Fruit fly (Drosophila melanogaster) whole organism, embryonic: ENCODE results near the gene CG4611.

Experiments used
- CG12104 ChIP-seq: fragments of 200-800 bp; sonication (Bioruptor generic); optimal IDR thresholded peaks from 3 replicates; lab custom pipeline; 2016; ENCODE audit warnings: missing biosample characterization, missing genetic modification characterization
- CG12219 ChIP-seq: fragments of 200-800 bp; sonication (Bioruptor generic); optimal IDR thresholded peaks from 3 replicates; lab custom pipeline; 2018; ENCODE audit warnings: missing biosample characterization, mild to moderate bottlenecking, missing genetic modification characterization
- CG1233 ChIP-seq: fragments of 200-800 bp; sonication (Bioruptor generic); optimal IDR thresholded peaks from 4 replicates; lab custom pipeline; 2018; ENCODE audit warnings: missing biosample characterization, mild to moderate bottlenecking, missing genetic modification characterization
- CG13287 ChIP-seq: fragments of 200-800 bp; sonication (Bioruptor generic); IDR thresholded peaks from 2 replicates; pipeline ENCODE4 v1.3.6; 2022; ENCODE audit warnings: missing biosample characterization, missing genetic modification characterization; ENCODE audit not compliant: partially characterized antibody
- CG13296 ChIP-seq: fragments of 200-800 bp; sonication (Bioruptor generic); optimal IDR thresholded peaks from 3 replicates; lab custom pipeline; 2018; ENCODE audit warnings: missing biosample characterization, mild to moderate bottlenecking, missing genetic modification characterization
- CG14441 ChIP-seq: fragments of 200-800 bp; sonication (Bioruptor generic); IDR thresholded peaks from 2 replicates; pipeline ENCODE4 v1.3.6; 2022; ENCODE audit warnings: missing biosample characterization, missing genetic modification characterization
- CG15269 ChIP-seq: fragments of 200-800 bp; sonication (Bioruptor generic); optimal IDR thresholded peaks from 2 replicates; lab custom pipeline; 2018; ENCODE audit warnings: missing biosample characterization, mild to moderate bottlenecking, missing genetic modification characterization, moderate library complexity
- CG1647 ChIP-seq: fragments of 200-800 bp; sonication (Bioruptor generic); optimal IDR thresholded peaks from 3 replicates; lab custom pipeline; 2016; ENCODE audit warnings: missing biosample characterization, missing genetic modification characterization
- CG16863 ChIP-seq: fragments of 200-800 bp; sonication (Bioruptor generic); optimal IDR thresholded peaks from 3 replicates; lab custom pipeline; 2016; ENCODE audit warnings: missing biosample characterization, missing genetic modification characterization
- CG17568 ChIP-seq: fragments of 200-800 bp; sonication (Bioruptor generic); optimal IDR thresholded peaks from 2 replicates; lab custom pipeline; 2018; ENCODE audit warnings: missing biosample characterization, mild to moderate bottlenecking, missing genetic modification characterization, moderate library complexity
- CG3163 ChIP-seq: fragments of 200-800 bp; sonication (Bioruptor generic); optimal IDR thresholded peaks from 3 replicates; lab custom pipeline; 2016; ENCODE audit warnings: missing biosample characterization, missing genetic modification characterization
- CG43689 ChIP-seq: fragments of 200-800 bp; sonication (Bioruptor generic); IDR thresholded peaks from 2 replicates; pipeline ENCODE4 v1.3.6; 2022; ENCODE audit warnings: missing biosample characterization, missing genetic modification characterization
- CG4854 ChIP-seq: fragments of 200-800 bp; sonication (Bioruptor generic); optimal IDR thresholded peaks from 2 replicates; lab custom pipeline; 2016; ENCODE audit warnings: missing biosample characterization, missing genetic modification characterization, inconsistent platforms
- CG6791 ChIP-seq: fragments of 200-800 bp; sonication (Bioruptor generic); IDR thresholded peaks from 3 replicates; pipeline ENCODE4 v1.3.6; 2022; ENCODE audit warnings: missing biosample characterization, missing genetic modification characterization; ENCODE audit not compliant: partially characterized antibody
- CG7271 ChIP-seq: fragments of 200-800 bp; sonication (Bioruptor generic); optimal IDR thresholded peaks from 2 replicates; lab custom pipeline; 2018; ENCODE audit warnings: missing biosample characterization, mild to moderate bottlenecking, missing genetic modification characterization, moderate library complexity
- CG7839 ChIP-seq: fragments of 200-800 bp; sonication (Bioruptor generic); optimal IDR thresholded peaks from 3 replicates; lab custom pipeline; 2018; ENCODE audit warnings: missing biosample characterization, mild to moderate bottlenecking, missing genetic modification characterization, moderate library complexity
- CG8089 ChIP-seq: fragments of 200-800 bp; sonication (Bioruptor generic); optimal IDR thresholded peaks from 3 replicates; lab custom pipeline; 2016; ENCODE audit warnings: missing biosample characterization, missing genetic modification characterization
- CG8290 ChIP-seq, 3 experiments: fragments of 200-800 bp; sonication (Bioruptor generic); optimal IDR thresholded peaks; 2 replicates each; lab custom pipeline; 2016 to 2019; ENCODE audit warnings: missing biosample characterization in 3 of 3, missing genetic modification characterization in 3 of 3, mild to moderate bottlenecking in 2 of 3, moderate library complexity in 1 of 3
- CG8359 ChIP-seq: fragments of 200-800 bp; sonication (Bioruptor generic); optimal IDR thresholded peaks from 2 replicates; lab custom pipeline; 2017; ENCODE audit warnings: missing biosample characterization, mild to moderate bottlenecking, missing genetic modification characterization, borderline replicate concordance
- CG9437 ChIP-seq: fragments of 200-800 bp; sonication (Bioruptor generic); optimal IDR thresholded peaks from 2 replicates; lab custom pipeline; 2018; ENCODE audit warnings: missing biosample characterization, mild to moderate bottlenecking, missing genetic modification characterization
- CoRest ChIP-seq: fragments of 200-800 bp; sonication (Bioruptor generic); optimal IDR thresholded peaks from 3 replicates; lab custom pipeline; 2018; ENCODE audit warnings: missing biosample characterization, mild to moderate bottlenecking, missing genetic modification characterization, moderate library complexity
- Dbx ChIP-seq: fragments of 200-800 bp; sonication (Bioruptor generic); IDR thresholded peaks from 3 replicates; pipeline ENCODE4 v1.3.6; 2022; ENCODE audit warnings: missing biosample characterization, missing genetic modification characterization
- Dip2 ChIP-seq: fragments of 200-800 bp; sonication (Bioruptor generic); IDR thresholded peaks from 2 replicates; pipeline ENCODE4 v1.3.6; 2022; ENCODE audit warnings: missing biosample characterization, missing genetic modification characterization
- Dip3 ChIP-seq: fragments of 200-800 bp; sonication (Bioruptor generic); optimal IDR thresholded peaks from 3 replicates; lab custom pipeline; 2016; ENCODE audit warnings: missing biosample characterization, missing genetic modification characterization
- Drgx ChIP-seq: fragments of 200-800 bp; sonication (Bioruptor generic); IDR thresholded peaks from 2 replicates; pipeline ENCODE4 v1.3.6; 2022; ENCODE audit warnings: missing biosample characterization, missing genetic modification characterization
- H2.0 ChIP-seq: fragments of 200-800 bp; sonication (Bioruptor generic); IDR thresholded peaks from 2 replicates; pipeline ENCODE4 v1.3.6; 2022; ENCODE audit warnings: missing biosample characterization, missing genetic modification characterization
- HLH54F ChIP-seq: fragments of 200-800 bp; sonication (Bioruptor generic); optimal IDR thresholded peaks from 3 replicates; lab custom pipeline; 2016; ENCODE audit warnings: missing biosample characterization, missing genetic modification characterization
- Hr3 ChIP-seq: fragments of 200-800 bp; sonication (Bioruptor generic); optimal IDR thresholded peaks from 3 replicates; lab custom pipeline; 2016; ENCODE audit warnings: missing biosample characterization, missing genetic modification characterization
- Hr51 ChIP-seq, 2 experiments: fragments of 200-800 bp; sonication (Bioruptor generic); optimal IDR thresholded peaks; 2 replicates in 1 of 2; 3 replicates in 1 of 2; lab custom pipeline; 2016 to 2018; ENCODE audit warnings: missing biosample characterization in 2 of 2, missing genetic modification characterization in 2 of 2, mild to moderate bottlenecking in 1 of 2, moderate library complexity in 1 of 2
- Hsf ChIP-seq: fragments of 200-800 bp; sonication (Bioruptor generic); optimal IDR thresholded peaks from 3 replicates; lab custom pipeline; 2016; ENCODE audit warnings: missing biosample characterization, missing genetic modification characterization
- Oaz ChIP-seq: fragments of 200-800 bp; sonication (Bioruptor generic); IDR thresholded peaks from 2 replicates; pipeline ENCODE4 v1.3.6; 2022; ENCODE audit warnings: missing biosample characterization, missing genetic modification characterization
- Optix ChIP-seq: fragments of 200-800 bp; sonication (Bioruptor generic); IDR thresholded peaks from 3 replicates; pipeline ENCODE4 v1.3.6; 2022; ENCODE audit warnings: missing biosample characterization, missing genetic modification characterization
- Side ChIP-seq: fragments of 200-800 bp; sonication (Bioruptor generic); optimal IDR thresholded peaks from 2 replicates; lab custom pipeline; 2016; ENCODE audit warnings: missing biosample characterization, missing genetic modification characterization
- TFAM ChIP-seq: fragments of 200-800 bp; sonication (Bioruptor generic); optimal IDR thresholded peaks from 2 replicates; lab custom pipeline; 2017; ENCODE audit warnings: missing biosample characterization, missing genetic modification characterization, inconsistent platforms
- abd-A ChIP-seq: fragments of 200-800 bp; sonication (Bioruptor generic); optimal IDR thresholded peaks from 3 replicates; lab custom pipeline; 2019; ENCODE audit warnings: missing biosample characterization, mild to moderate bottlenecking, missing genetic modification characterization, moderate library complexity
- bcd ChIP-seq: fragments of 200-800 bp; sonication (Bioruptor generic); optimal IDR thresholded peaks from 2 replicates; lab custom pipeline; 2017; ENCODE audit warnings: missing biosample characterization, mild to moderate bottlenecking, missing genetic modification characterization
- dan ChIP-seq: fragments of 200-800 bp; sonication (Bioruptor generic); IDR thresholded peaks from 2 replicates; pipeline ENCODE4 v1.3.6; 2022; ENCODE audit warnings: missing biosample characterization, missing genetic modification characterization
- fru ChIP-seq: fragments of >200 bp; optimal IDR thresholded peaks from 2 replicates; lab custom pipeline; 2017
- ftz-f1 ChIP-seq: fragments of 200-800 bp; sonication (Bioruptor generic); optimal IDR thresholded peaks from 2 replicates; lab custom pipeline; 2016; ENCODE audit warnings: missing biosample characterization, missing genetic modification characterization
- gsb-n ChIP-seq: fragments of 200-800 bp; sonication (Bioruptor generic); optimal IDR thresholded peaks from 3 replicates; lab custom pipeline; 2018; ENCODE audit warnings: missing biosample characterization, mild to moderate bottlenecking, missing genetic modification characterization
- phol ChIP-seq: fragments of 200-800 bp; sonication (Bioruptor generic); optimal IDR thresholded peaks from 3 replicates; lab custom pipeline; 2018; ENCODE audit warnings: missing biosample characterization, mild to moderate bottlenecking, missing genetic modification characterization, moderate library complexity
- ro ChIP-seq: fragments of 200-800 bp; sonication (Bioruptor generic); IDR thresholded peaks from 2 replicates; pipeline ENCODE4 v1.3.6; 2022; ENCODE audit warnings: missing biosample characterization, missing genetic modification characterization
- seq ChIP-seq: fragments of 200-800 bp; sonication (Bioruptor generic); IDR thresholded peaks from 2 replicates; pipeline ENCODE4 v1.3.6; 2022; ENCODE audit warnings: missing biosample characterization, missing genetic modification characterization
- sim ChIP-seq: fragments of 200-800 bp; sonication (Bioruptor generic); IDR thresholded peaks from 2 replicates; pipeline ENCODE4 v1.3.6; 2022; ENCODE audit warnings: missing biosample characterization, missing genetic modification characterization
- sima ChIP-seq: fragments of 200-800 bp; sonication (Bioruptor generic); optimal IDR thresholded peaks from 2 replicates; lab custom pipeline; 2016; ENCODE audit warnings: missing biosample characterization, missing genetic modification characterization
- sob ChIP-seq: fragments of 200-800 bp; sonication (Bioruptor generic); IDR thresholded peaks from 2 replicates; pipeline ENCODE4 v1.3.6; 2022; ENCODE audit warnings: missing biosample characterization, missing genetic modification characterization
- sr ChIP-seq: fragments of 200-800 bp; sonication (Bioruptor generic); IDR thresholded peaks from 3 replicates; pipeline ENCODE4 v1.3.6; 2022; ENCODE audit warnings: missing biosample characterization, missing genetic modification characterization
- tin ChIP-seq: fragments of 200-800 bp; sonication (Bioruptor generic); optimal IDR thresholded peaks from 3 replicates; lab custom pipeline; 2016; ENCODE audit warnings: missing biosample characterization, missing genetic modification characterization
- vvl ChIP-seq: fragments of 200-800 bp; sonication (Bioruptor generic); IDR thresholded peaks from 2 replicates; pipeline ENCODE4 v1.3.6; 2022; ENCODE audit warnings: missing biosample characterization, missing genetic modification characterization

Gene CG4611

DNA sequence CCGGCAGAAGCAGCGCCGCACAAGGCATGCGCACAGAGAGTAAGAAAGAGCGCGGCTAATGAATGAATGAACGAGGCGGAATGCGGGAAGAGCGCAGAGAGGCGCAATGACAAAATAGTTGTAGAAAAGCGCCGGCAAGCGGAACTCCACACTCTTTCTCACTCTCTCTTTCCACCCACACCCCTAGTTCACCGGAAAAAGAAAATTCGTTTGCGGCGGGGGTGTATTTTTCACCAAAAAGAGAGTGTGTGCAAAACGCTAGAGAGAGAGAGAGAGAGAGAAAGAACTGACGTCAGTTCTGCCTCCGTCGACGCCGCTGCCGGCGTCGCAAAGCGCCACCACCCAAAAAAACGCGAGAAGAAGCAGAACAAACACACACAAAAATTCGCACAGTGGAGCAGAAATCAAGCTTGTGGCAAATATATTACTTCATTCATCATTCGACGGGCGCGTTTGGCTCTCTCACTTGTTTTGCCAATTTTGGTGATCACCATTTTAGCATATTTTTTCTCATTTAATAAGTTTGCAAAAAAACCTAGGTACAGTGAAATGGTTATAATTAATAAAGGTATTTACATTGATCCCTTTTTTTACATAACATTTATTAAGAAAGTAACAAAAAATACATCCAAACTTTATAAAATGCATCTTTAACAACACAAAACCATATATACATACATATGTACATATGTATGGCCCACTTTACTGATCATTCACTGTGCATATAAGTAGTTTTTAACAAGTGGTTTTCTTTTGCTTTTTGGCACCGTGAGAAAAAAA, 48.9 kb downstream of the CG4611 start (continued):
- TF ChIP-seq CG1233 (GFP tag; lab: Kevin White, UChicago) (no peak), ro (GFP tag; lab: Robert Waterston, UW) (no peak), vvl (GFP tag; lab: Robert Waterston, UW) (peak; percentile 61; the same call in 1 of the 2 replicates), Oaz (GFP tag; lab: Robert Waterston, UW) (no peak), Drgx (GFP tag; lab: Robert Waterston, UW) (no peak; the same call in 1 of the 2 replicates), CG9437 (GFP tag; lab: Kevin White, UChicago) (peak; percentile 69), H2.0 (GFP tag; lab: Robert Waterston, UW) (no peak), gsb-n (tag; lab: Kevin White, UChicago) (no peak), CG13296 (GFP tag; lab: Kevin White, UChicago) (no peak), CG3163 (peak; percentile 86), CG12219 (peak; percentile 4), bcd (peak; percentile 75), Hr3 (GFP tag; lab: Kevin White, UChicago) (peak; percentile 41), CG13287 (GFP tag; lab: Robert Waterston, UW) (peak; percentile 54), sima (no peak), CG15269 (tag; lab: Kevin White, UChicago) (peak; percentile 62), Hsf (GFP tag; lab: Kevin White, UChicago) (peak; percentile 31), CG8290 (GFP tag; optimal IDR thresholded peaks at IDR 0.05; lab: Kevin White, UChicago) (no peak), CG8290 (tag; optimal IDR thresholded peaks at IDR 0.05; lab: Kevin White, UChicago) (peak in 1 of 2 experiments; percentile 8), CG8359 (peak; percentile 22), seq (GFP tag; lab: Robert Waterston, UW) (peak; percentile 41), CG7839 (tag; lab: Kevin White, UChicago) (peak; percentile 64), CG7271 (tag; lab: Kevin White, UChicago) (no peak), Side (GFP tag; lab: Kevin White, UChicago) (no peak), Optix (0 out of 3 replicates have a peak, but pooled peaks have one; percentile 4), CG8089 (no peak), ftz-f1 (no peak), CG16863 (GFP tag; lab: Kevin White, UChicago) (no peak), dan (GFP tag; lab: Robert Waterston, UW) (no peak), CG17568 (GFP tag; lab: Kevin White, UChicago) (no peak), CG12104 (GFP tag; lab: Kevin White, UChicago) (peak; percentile 29), TFAM (no peak), Dip3 (GFP tag; lab: Kevin White, UChicago) (peak; percentile 60), CG43689 (GFP tag; lab: Robert Waterston, UW) (no peak), sr (GFP tag; lab: Robert Waterston, UW) (peak; percentile 24; the same call in 1 of the 3 replicates), Dbx (GFP tag; lab: Robert Waterston, UW) (0 out of 3 replicates have a peak, but pooled peaks have one; percentile 25), tin (GFP tag; lab: Kevin White, UChicago) (no peak), CG1647 (no peak), fru (lab: Kevin White, UChicago) (no peak), CG4854 (peak; percentile 0), CoRest (peak; percentile 75), sob (GFP tag; lab: Robert Waterston, UW) (no peak), sim (GFP tag; lab: Robert Waterston, UW) (0 out of 2 replicates have a peak, but pooled peaks have one; percentile 55), Dip2 (GFP tag; lab: Robert Waterston, UW) (no peak), Hr51 (GFP tag; optimal IDR thresholded peaks at IDR 0.05; lab: Kevin White, UChicago) (peak in 1 of 2 experiments; percentile 81), abd-A (tag; lab: Kevin White, UChicago) (no peak), phol (tag; lab: Kevin White, UChicago) (peak; percentile 69), HLH54F (GFP tag; lab: Kevin White, UChicago) (peak; percentile 70), CG6791 (GFP tag; lab: Robert Waterston, UW) (no peak), CG14441 (GFP tag; lab: Robert Waterston, UW) (no peak; the same call in none of the 2 replicates)
